Worm (Caenorhabditis elegans): ENCODE results near the gene Y62H9A.7.

The Y62H9A.7 gene

DNA sequence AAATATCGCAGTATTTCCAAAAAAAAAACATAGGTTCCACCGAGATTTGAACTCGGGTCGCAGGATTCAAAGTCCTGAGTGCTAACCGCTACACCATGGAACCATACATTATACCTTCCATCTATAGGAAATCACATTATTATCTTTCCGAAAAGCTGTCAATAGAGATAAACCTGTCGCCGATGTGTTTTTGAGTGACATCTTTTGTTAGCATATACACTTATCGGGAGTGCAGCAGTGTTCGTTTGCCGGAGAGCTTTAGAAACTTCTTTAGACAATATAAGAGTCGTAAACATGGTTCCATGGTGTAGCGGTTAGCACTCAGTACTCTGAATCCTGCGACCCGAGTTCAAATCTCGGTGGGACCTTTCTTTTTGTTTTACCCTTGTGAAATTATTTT, 13.3 kb downstream of the Y62H9A.7 start (continued):
- no peak for TF ChIP-seq pha-4 (GFP tag; IDR thresholded peaks at IDR 0.05)
- TF ChIP-seq pha-4 (tag; optimal IDR thresholded peaks at IDR 0.05), result no peak
- TF ChIP-seq ceh-32 (tag; optimal IDR thresholded peaks at IDR 0.05; ENCODE audit: poor library complexity), result no peak
- no peak for TF ChIP-seq cey-2 (tag; optimal IDR thresholded peaks at IDR 0.05; ENCODE audit: borderline replicate concordance, insufficient read depth)
- TF ChIP-seq arid-1 (GFP tag; conservative IDR thresholded peaks at IDR 0.05), result peak; percentile 63
- TF ChIP-seq F10B5.3 (tag; optimal IDR thresholded peaks at IDR 0.05), result no peak
- TF ChIP-seq nhr-11 (tag; optimal IDR thresholded peaks at IDR 0.05), result no peak
- no peak for TF ChIP-seq spr-1 (tag; optimal IDR thresholded peaks at IDR 0.05)
- TF ChIP-seq F37D6.2 (tag; optimal IDR thresholded peaks at IDR 0.05), result no peak
- TF ChIP-seq mxl-3 (GFP tag; optimal IDR thresholded peaks at IDR 0.05), result peak; percentile 31
- peak; percentile 71; the same call in 1 of the 2 replicates for TF ChIP-seq mdt-29 (GFP tag; IDR thresholded peaks at IDR 0.05)
- TF ChIP-seq dmd-9 (GFP tag; IDR thresholded peaks at IDR 0.05), result 0 out of 2 replicates have a peak, but pooled peaks have one; percentile 44
- no peak for TF ChIP-seq Y5F2A.4 (GFP tag; optimal IDR thresholded peaks at IDR 0.05)
- peak; percentile 27 for TF ChIP-seq nhr-111 (GFP tag; optimal IDR thresholded peaks at IDR 0.05)
- no peak for TF ChIP-seq nhr-28 (tag; optimal IDR thresholded peaks at IDR 0.05)
- TF ChIP-seq ZK337.2 (GFP tag; IDR thresholded peaks at IDR 0.05), result no peak
- TF ChIP-seq F49E8.2 (tag; optimal IDR thresholded peaks at IDR 0.05; ENCODE audit: borderline replicate concordance), result no peak
- no peak for TF ChIP-seq saeg-2 (GFP tag; IDR thresholded peaks at IDR 0.05)
- TF ChIP-seq pqm-1 (tag; optimal IDR thresholded peaks at IDR 0.05), result no peak
- peak; percentile 56 for TF ChIP-seq dmd-6 (GFP tag; IDR thresholded peaks at IDR 0.05)
- no peak for TF ChIP-seq unc-130 (GFP tag; optimal IDR thresholded peaks at IDR 0.05)
- TF ChIP-seq tag-97 (GFP tag; IDR thresholded peaks at IDR 0.05), result no peak
- TF ChIP-seq ctbp-1 (GFP tag; IDR thresholded peaks at IDR 0.05), result peak; percentile 61; the same call in 1 of the 2 replicates
- no peak for TF ChIP-seq ceh-82 (tag; optimal IDR thresholded peaks at IDR 0.05)
- TF ChIP-seq lin-38 (GFP tag; IDR thresholded peaks at IDR 0.05), result no peak
- TF ChIP-seq attf-4 (tag; optimal IDR thresholded peaks at IDR 0.05), result no peak
- no peak for TF ChIP-seq D1046.2 (GFP tag; IDR thresholded peaks at IDR 0.05)
- TF ChIP-seq ceh-44 (GFP tag; IDR thresholded peaks at IDR 0.05), result 0 out of 2 replicates have a peak, but pooled peaks have one; percentile 26
- TF ChIP-seq hlh-11 (tag; optimal IDR thresholded peaks at IDR 0.05), result peak; percentile 19
- TF ChIP-seq dpl-1 (GFP tag; optimal IDR thresholded peaks at IDR 0.05), result no peak
- TF ChIP-seq daf-12 (tag; optimal IDR thresholded peaks at IDR 0.05), result no peak
- TF ChIP-seq lin-13 (GFP tag; optimal IDR thresholded peaks at IDR 0.05), result no peak
- no peak for TF ChIP-seq zag-1 (tag; optimal IDR thresholded peaks at IDR 0.05)
- no peak for TF ChIP-seq Y48G9A.11 (GFP tag; IDR thresholded peaks at IDR 0.05)
- peak; percentile 84 for TF ChIP-seq nhr-42 (GFP tag; IDR thresholded peaks at IDR 0.05)
- no peak for TF ChIP-seq nhr-76 (tag; optimal IDR thresholded peaks at IDR 0.05)
- peak in 1 of 2 experiments; percentile 80; a peak in 1 of 4 replicates for TF ChIP-seq madf-5 (GFP tag; IDR thresholded peaks at IDR 0.05)
- TF ChIP-seq T26A8.4 (GFP tag; IDR thresholded peaks at IDR 0.05), result no peak
- TF ChIP-seq jun-1 (tag; optimal IDR thresholded peaks at IDR 0.05), result no peak
- 0 out of 2 replicates have a peak, but pooled peaks have one; percentile 29 for TF ChIP-seq madf-9 (GFP tag; conservative IDR thresholded peaks at IDR 0.05)
- no peak for TF ChIP-seq nhr-102 (tag; optimal IDR thresholded peaks at IDR 0.05)
- TF ChIP-seq lin-39 (tag; optimal IDR thresholded peaks at IDR 0.05), result no peak
- no peak; the same call in 1 of the 2 replicates for TF ChIP-seq zip-11 (GFP tag; IDR thresholded peaks at IDR 0.05)
- TF ChIP-seq lir-3 (tag; optimal IDR thresholded peaks at IDR 0.05), result no peak
- TF ChIP-seq Y105C5A.15 (GFP tag; IDR thresholded peaks at IDR 0.05), result no peak
- peak in 1 of 2 experiments; percentile 18 for TF ChIP-seq unc-62 (GFP tag; optimal IDR thresholded peaks at IDR 0.05 in 1 of 2)
- TF ChIP-seq unc-62 (tag; optimal IDR thresholded peaks at IDR 0.05), result no peak
- peak; percentile 71 for TF ChIP-seq vab-7 (GFP tag; IDR thresholded peaks at IDR 0.05)
- no peak for TF ChIP-seq nhr-25 (tag; optimal IDR thresholded peaks at IDR 0.05; ENCODE audit: borderline replicate concordance, insufficient read depth)
- no peak for TF ChIP-seq fos-1 (tag; optimal IDR thresholded peaks at IDR 0.05)
- no peak for TF ChIP-seq F44E2.7 (GFP tag; IDR thresholded peaks at IDR 0.05)
- TF ChIP-seq dve-1 (tag; optimal IDR thresholded peaks at IDR 0.05; ENCODE audit: insufficient read depth), result no peak
